Fruit fly (Drosophila melanogaster): ENCODE measurements around the gene Pglym78.
A peak's percentile ranks its signal among the peaks of the same experiment; 100 is the strongest.

Gene Pglym78

dm6 chr3R:29112398-29113150 lies 35.5 kb upstream of the Pglym78 start, which contains the start of the genes alpha-Man-Ib and Pdhb (continued):
- TF ChIP-seq CG6272 (GFP tag; IDR thresholded peaks at IDR 0.05) (peak; percentile 78), dimm (GFP tag; IDR thresholded peaks at IDR 0.05) (no peak), CG2120 (GFP tag; optimal IDR thresholded peaks at IDR 0.05) (peak; percentile 83), CG18619 (GFP tag; optimal IDR thresholded peaks at IDR 0.05) (peak; percentile 71), ac (GFP tag; optimal IDR thresholded peaks at IDR 0.05) (no peak), chm (GFP tag; IDR thresholded peaks at IDR 0.05) (0 out of 2 replicates have a peak, but pooled peaks have one; percentile 34), CG8765 (GFP tag; IDR thresholded peaks at IDR 0.05) (peak; percentile 71), CG10274 (GFP tag; optimal IDR thresholded peaks at IDR 0.05) (peak; percentile 23), nau (GFP tag; optimal IDR thresholded peaks at IDR 0.05) (no peak), Deaf1 (tag; optimal IDR thresholded peaks at IDR 0.05) (no peak), pum (GFP tag; optimal IDR thresholded peaks at IDR 0.05) (peak; percentile 62), H2.0 (GFP tag; IDR thresholded peaks at IDR 0.05) (peak; percentile 66), btn (GFP tag; optimal IDR thresholded peaks at IDR 0.05) (no peak), CG8359 (GFP tag; optimal IDR thresholded peaks at IDR 0.05; ENCODE audit: borderline replicate concordance) (no peak), nerfin-1 (tag; optimal IDR thresholded peaks at IDR 0.05) (peak; percentile 84), Hr39 (optimal IDR thresholded peaks at IDR 0.05) (no peak), croc (GFP tag; conservative IDR thresholded peaks at IDR 0.05) (peak; percentile 67), Mad (GFP tag; optimal IDR thresholded peaks at IDR 0.05) (peak; percentile 44), toy (GFP tag; IDR thresholded peaks at IDR 0.05) (no peak), pnt (GFP tag; optimal IDR thresholded peaks at IDR 0.05) (peak; percentile 45), gcm (GFP tag; optimal IDR thresholded peaks at IDR 0.05) (no peak), gt (GFP tag; IDR thresholded peaks at IDR 0.05) (peak; percentile 32; the same call in 1 of the 2 replicates), sens (GFP tag) (peak; percentile 95), Abd-B (GFP tag; optimal IDR thresholded peaks at IDR 0.05) (peak; percentile 94), CG11247 (GFP tag; IDR thresholded peaks at IDR 0.05) (peak; percentile 76), run (tag; optimal IDR thresholded peaks at IDR 0.05) (no peak), CG1832 (GFP tag; optimal IDR thresholded peaks at IDR 0.05) (no peak), repo (GFP tag; optimal IDR thresholded peaks at IDR 0.05) (no peak), Atf-2 (GFP tag; optimal IDR thresholded peaks at IDR 0.05) (no peak), trem (tag; optimal IDR thresholded peaks at IDR 0.05) (peak; percentile 99), fd96Cb (tag; optimal IDR thresholded peaks at IDR 0.05) (peak; percentile 70), cg (GFP tag; optimal IDR thresholded peaks at IDR 0.05) (no peak), CG4424 (GFP tag; optimal IDR thresholded peaks at IDR 0.05) (peak; percentile 81), so (GFP tag; IDR thresholded peaks at IDR 0.05) (peak; percentile 49; the same call in 1 of the 3 replicates), Ravus (GFP tag; IDR thresholded peaks at IDR 0.05) (no peak), wdn (GFP tag; IDR thresholded peaks at IDR 0.05) (0 out of 2 replicates have a peak, but pooled peaks have one; percentile 38), jing (GFP tag; optimal IDR thresholded peaks at IDR 0.05) (no peak), ci (GFP tag; IDR thresholded peaks at IDR 0.05) (peak; percentile 23; the same call in 1 of the 3 replicates), CG4820 (GFP tag; optimal IDR thresholded peaks at IDR 0.05) (peak; percentile 52), CG3281 (GFP tag; optimal IDR thresholded peaks at IDR 0.05) (peak; percentile 80), E2f2 (GFP tag; IDR thresholded peaks at IDR 0.05) (peak; percentile 52), CG7271 (tag; optimal IDR thresholded peaks at IDR 0.05) (peak; percentile 1), cas (GFP tag; IDR thresholded peaks at IDR 0.05) (peak; percentile 76), Dek (tag; optimal IDR thresholded peaks at IDR 0.05) (peak; percentile 88), CG6683 (GFP tag; optimal IDR thresholded peaks at IDR 0.05) (peak; percentile 42), wek (GFP tag; optimal IDR thresholded peaks at IDR 0.05) (no peak), ind (GFP tag; optimal IDR thresholded peaks at IDR 0.05) (peak; percentile 83), CG3838 (GFP tag; optimal IDR thresholded peaks at IDR 0.05) (no peak), H15 (GFP tag; IDR thresholded peaks at IDR 0.05) (peak; percentile 65; the same call in 2 of the 3 replicates), Antp (GFP tag; optimal IDR thresholded peaks at IDR 0.05) (peak; percentile 56), onecut (GFP tag; IDR thresholded peaks at IDR 0.05) (peak; percentile 97)

All from whole organism, embryonic.